Fruit fly (Drosophila melanogaster) whole organism: ENCODE results near the gene CG42558.

Experiments used
- EcR ChIP-seq, 2 experiments: fragments of >200 bp; optimal IDR thresholded peaks; 2 replicates each; lab custom pipeline; 2017; ENCODE audit warnings: missing biosample characterization in 2 of 2, missing genetic modification characterization in 2 of 2, missing genetic modification reagents in 2 of 2
- pan ChIP-seq: fragments of >200 bp; optimal IDR thresholded peaks from 2 replicates; lab custom pipeline; 2017

DNA sequence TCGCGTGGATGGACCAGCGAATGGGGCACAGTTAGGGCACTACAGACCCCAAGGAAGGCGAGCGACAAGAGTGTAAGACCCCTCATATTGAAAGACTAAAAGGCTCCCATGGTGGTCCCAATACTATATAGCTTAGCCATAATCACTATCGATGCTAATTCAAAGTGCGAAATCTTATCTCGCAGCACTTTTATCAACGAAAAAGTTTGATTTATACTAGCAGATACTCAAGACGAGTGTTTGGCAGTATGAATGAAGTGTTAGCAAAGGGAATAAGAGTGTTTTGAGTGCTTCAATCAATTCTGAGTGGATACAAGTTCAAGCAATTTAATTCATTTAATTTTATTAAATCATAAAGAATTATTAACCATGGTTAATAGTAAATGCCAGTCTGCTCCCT lies 7.0 kb upstream of the CG42558 start, which contains the start of gene Jon99Ci:
- no peak for TF ChIP-seq pan (lab: Kevin White, UChicago)
- TF ChIP-seq EcR (GFP tag; optimal IDR thresholded peaks at IDR 0.05; lab: Kevin White, UChicago) = no peak
